Fruit fly (Drosophila melanogaster) whole organism, embryonic: ENCODE data around the gene fred.
A peak's percentile ranks its signal among the peaks of the same experiment; 100 is the strongest.

Experiments
- Adf1 ChIP-seq: fragments of 200-800 bp; sonication (Bioruptor generic); IDR thresholded peaks from 2 replicates; pipeline ENCODE4 v1.3.6; 2022; ENCODE audit warnings: missing biosample characterization, missing genetic modification characterization
- CG10321 ChIP-seq: fragments of 200-800 bp; sonication (Bioruptor generic); IDR thresholded peaks from 2 replicates; pipeline ENCODE4 v1.3.6; 2022; ENCODE audit warnings: missing biosample characterization, missing genetic modification characterization
- CG10543 ChIP-seq: fragments of 200-800 bp; sonication (Bioruptor generic); optimal IDR thresholded peaks from 3 replicates; lab custom pipeline; 2017; ENCODE audit warnings: missing biosample characterization, mild to moderate bottlenecking, missing genetic modification characterization, moderate library complexity
- CG12659 ChIP-seq: fragments of 200-800 bp; sonication (Bioruptor generic); optimal IDR thresholded peaks from 3 replicates; lab custom pipeline; 2017; ENCODE audit warnings: mild to moderate bottlenecking, missing biosample characterization, missing genetic modification reagents, missing genetic modification characterization
- CG15601 ChIP-seq: fragments of 200-800 bp; sonication (Bioruptor generic); optimal IDR thresholded peaks from 3 replicates; lab custom pipeline; 2019; ENCODE audit warnings: missing biosample characterization, mild to moderate bottlenecking, missing genetic modification characterization, moderate library complexity
- CG15696 ChIP-seq: fragments of 200-800 bp; sonication (Bioruptor generic); optimal IDR thresholded peaks from 2 replicates; lab custom pipeline; 2019; ENCODE audit warnings: missing biosample characterization, mild to moderate bottlenecking, missing genetic modification characterization, moderate library complexity
- CG16779 ChIP-seq: fragments of 200-800 bp; sonication (Bioruptor generic); IDR thresholded peaks from 2 replicates; pipeline ENCODE4 v1.3.6; 2022; ENCODE audit warnings: missing biosample characterization, missing genetic modification characterization
- CG17568 ChIP-seq: fragments of 200-800 bp; sonication (Bioruptor generic); optimal IDR thresholded peaks from 2 replicates; lab custom pipeline; 2018; ENCODE audit warnings: missing biosample characterization, mild to moderate bottlenecking, missing genetic modification characterization, moderate library complexity
- CG17612 ChIP-seq: fragments of 200-800 bp; sonication (Bioruptor generic); IDR thresholded peaks from 2 replicates; pipeline ENCODE4 v1.3.6; 2022; ENCODE audit warnings: missing biosample characterization, missing genetic modification characterization
- CG1832 ChIP-seq: fragments of 200-800 bp; sonication (Bioruptor generic); optimal IDR thresholded peaks from 2 replicates; lab custom pipeline; 2017; ENCODE audit warnings: missing biosample characterization, mild to moderate bottlenecking, missing genetic modification characterization, inconsistent platforms
- CG2202 ChIP-seq: fragments of 200-800 bp; sonication (Bioruptor generic); optimal IDR thresholded peaks from 2 replicates; lab custom pipeline; 2018; ENCODE audit warnings: missing biosample characterization, mild to moderate bottlenecking, missing genetic modification characterization
- CG2875 ChIP-seq: fragments of 200-800 bp; sonication (Bioruptor generic); optimal IDR thresholded peaks from 2 replicates; lab custom pipeline; 2017; ENCODE audit warnings: missing biosample characterization, mild to moderate bottlenecking, missing genetic modification characterization, missing genetic modification reagents
- CG32772 ChIP-seq: fragments of 200-800 bp; sonication (Bioruptor generic); IDR thresholded peaks from 2 replicates; pipeline ENCODE4 v1.3.6; 2022; ENCODE audit warnings: missing biosample characterization, missing genetic modification characterization
- CG33213 ChIP-seq: fragments of 200-800 bp; sonication (Bioruptor generic); optimal IDR thresholded peaks from 3 replicates; lab custom pipeline; 2016; ENCODE audit warnings: missing biosample characterization, missing genetic modification characterization
- CG3726 ChIP-seq: fragments of 200-800 bp; sonication (Bioruptor generic); IDR thresholded peaks from 3 replicates; pipeline ENCODE4, ENCODE4 v1.3.6; 2022; ENCODE audit warnings: missing biosample characterization, missing genetic modification characterization
- CG43689 ChIP-seq: fragments of 200-800 bp; sonication (Bioruptor generic); IDR thresholded peaks from 2 replicates; pipeline ENCODE4 v1.3.6; 2022; ENCODE audit warnings: missing biosample characterization, missing genetic modification characterization
- CG5245 ChIP-seq: fragments of 200-800 bp; sonication (Bioruptor generic); optimal IDR thresholded peaks from 3 replicates; lab custom pipeline; 2016; ENCODE audit warnings: missing biosample characterization, missing genetic modification characterization
- CG6254 ChIP-seq: fragments of 200-800 bp; sonication (Bioruptor generic); optimal IDR thresholded peaks from 3 replicates; lab custom pipeline; 2017; ENCODE audit warnings: mild to moderate bottlenecking, missing biosample characterization, missing genetic modification reagents, missing genetic modification characterization
- CG6654 ChIP-seq: fragments of 200-800 bp; sonication (Bioruptor generic); optimal IDR thresholded peaks from 2 replicates; lab custom pipeline; 2017; ENCODE audit warnings: missing biosample characterization, mild to moderate bottlenecking, missing genetic modification characterization
- CG8478 ChIP-seq: fragments of >200 bp; optimal IDR thresholded peaks from 2 replicates; lab custom pipeline; 2018
- CG8765 ChIP-seq: fragments of 200-800 bp; sonication (Bioruptor generic); IDR thresholded peaks from 2 replicates; pipeline ENCODE4 v1.3.6; 2022; ENCODE audit warnings: missing biosample characterization, missing genetic modification characterization
- CG9215 ChIP-seq: fragments of 200-800 bp; sonication (Bioruptor generic); IDR thresholded peaks from 2 replicates; pipeline ENCODE4 v1.3.6; 2022; ENCODE audit warnings: missing biosample characterization, missing genetic modification characterization
- CG9437 ChIP-seq: fragments of 200-800 bp; sonication (Bioruptor generic); optimal IDR thresholded peaks from 2 replicates; lab custom pipeline; 2018; ENCODE audit warnings: missing biosample characterization, mild to moderate bottlenecking, missing genetic modification characterization
- Dll ChIP-seq: fragments of 200-800 bp; sonication (Bioruptor generic); IDR thresholded peaks from 4 replicates; pipeline ENCODE4 v1.3.6; 2022; ENCODE audit warnings: missing biosample characterization, missing genetic modification characterization; ENCODE audit not compliant: partially characterized antibody
- E2f1 ChIP-seq: fragments of 200-800 bp; sonication (Bioruptor generic); IDR thresholded peaks from 2 replicates; pipeline ENCODE4 v1.3.6; 2022; ENCODE audit warnings: missing biosample characterization, missing genetic modification characterization
- Max ChIP-seq: fragments of 200-800 bp; sonication (Bioruptor generic); optimal IDR thresholded peaks from 2 replicates; lab custom pipeline; 2016; ENCODE audit warnings: missing biosample characterization, mild to moderate bottlenecking, missing genetic modification characterization
- Meics ChIP-seq: fragments of 200-800 bp; sonication (Bioruptor generic); optimal IDR thresholded peaks from 2 replicates; lab custom pipeline; 2017; ENCODE audit warnings: missing biosample characterization, mild to moderate bottlenecking, missing genetic modification characterization
- Mes4 ChIP-seq: fragments of 200-800 bp; sonication (Bioruptor generic); optimal IDR thresholded peaks from 2 replicates; lab custom pipeline; 2016; ENCODE audit warnings: missing biosample characterization, missing genetic modification characterization
- Mrtf ChIP-seq: fragments of 200-800 bp; sonication (Bioruptor generic); IDR thresholded peaks from 3 replicates; pipeline ENCODE4 v1.3.6; 2022; ENCODE audit warnings: missing biosample characterization, missing genetic modification characterization
- NC2β ChIP-seq: fragments of 200-800 bp; sonication (Bioruptor generic); optimal IDR thresholded peaks from 2 replicates; lab custom pipeline; 2016; ENCODE audit warnings: missing biosample characterization, missing genetic modification characterization
- Oaz ChIP-seq: fragments of 200-800 bp; sonication (Bioruptor generic); IDR thresholded peaks from 2 replicates; pipeline ENCODE4 v1.3.6; 2022; ENCODE audit warnings: missing biosample characterization, missing genetic modification characterization
- Rx ChIP-seq: fragments of 200-800 bp; sonication (Bioruptor generic); IDR thresholded peaks from 2 replicates; pipeline ENCODE4 v1.3.6; 2022; ENCODE audit warnings: missing biosample characterization, missing genetic modification characterization
- Scr ChIP-seq: fragments of 200-800 bp; sonication (Bioruptor generic); IDR thresholded peaks from 2 replicates; pipeline ENCODE4 v1.3.6; 2022; ENCODE audit warnings: missing biosample characterization, missing genetic modification characterization; ENCODE audit not compliant: partially characterized antibody
- Sry-β ChIP-seq: fragments of 200-800 bp; sonication (Bioruptor generic); optimal IDR thresholded peaks from 2 replicates; lab custom pipeline; 2018; ENCODE audit warnings: missing biosample characterization, mild to moderate bottlenecking, missing genetic modification characterization, moderate library complexity
- Sry-δ ChIP-seq: fragments of 200-800 bp; sonication (Bioruptor generic); optimal IDR thresholded peaks from 2 replicates; lab custom pipeline; 2016; ENCODE audit warnings: missing biosample characterization, missing genetic modification characterization
- bab2 ChIP-seq: fragments of 200-800 bp; sonication (Bioruptor generic); optimal IDR thresholded peaks from 2 replicates; lab custom pipeline; 2016; ENCODE audit warnings: missing biosample characterization, missing genetic modification characterization
- bbx ChIP-seq: fragments of 200-800 bp; sonication (Bioruptor generic); IDR thresholded peaks from 2 replicates; pipeline ENCODE4 v1.3.6; 2022; ENCODE audit warnings: missing biosample characterization, missing genetic modification characterization; ENCODE audit not compliant: partially characterized antibody
- cg ChIP-seq: fragments of 200-800 bp; sonication (Bioruptor generic); optimal IDR thresholded peaks from 3 replicates; lab custom pipeline; 2019; ENCODE audit warnings: missing biosample characterization, mild to moderate bottlenecking, missing genetic modification characterization, moderate library complexity
- grn ChIP-seq: fragments of 200-800 bp; sonication (Bioruptor generic); optimal IDR thresholded peaks from 3 replicates; lab custom pipeline; 2017; ENCODE audit warnings: missing biosample characterization, missing genetic modification characterization
- ind ChIP-seq: fragments of 200-800 bp; sonication (Bioruptor generic); optimal IDR thresholded peaks from 3 replicates; lab custom pipeline; 2016; ENCODE audit warnings: missing biosample characterization, missing genetic modification characterization
- inv ChIP-seq: fragments of 200-800 bp; sonication (Bioruptor generic); IDR thresholded peaks from 2 replicates; pipeline ENCODE4 v1.3.6; 2022; ENCODE audit warnings: missing biosample characterization, missing genetic modification characterization; ENCODE audit not compliant: partially characterized antibody
- kni ChIP-seq: fragments of 200-800 bp; sonication (Bioruptor generic); optimal IDR thresholded peaks from 3 replicates; lab custom pipeline; 2017; ENCODE audit warnings: mild to moderate bottlenecking, missing biosample characterization, missing genetic modification reagents, missing genetic modification characterization
- lilli ChIP-seq: fragments of 200-800 bp; sonication (Bioruptor generic); optimal IDR thresholded peaks from 3 replicates; lab custom pipeline; 2016; ENCODE audit warnings: missing biosample characterization, missing genetic modification characterization
- lmd ChIP-seq: fragments of 200-800 bp; sonication (Bioruptor generic); IDR thresholded peaks from 2 replicates; pipeline ENCODE4 v1.3.6; 2022; ENCODE audit warnings: missing biosample characterization, missing genetic modification characterization
- salm ChIP-seq: fragments of 200-800 bp; sonication (Bioruptor generic); optimal IDR thresholded peaks from 2 replicates; lab custom pipeline; 2018; ENCODE audit warnings: missing biosample characterization, mild to moderate bottlenecking, missing genetic modification characterization
- scrt ChIP-seq: fragments of 200-800 bp; sonication (Bioruptor generic); optimal IDR thresholded peaks from 2 replicates; lab custom pipeline; 2018; ENCODE audit warnings: missing biosample characterization, mild to moderate bottlenecking, missing genetic modification characterization, moderate library complexity
- slbo ChIP-seq: fragments of 200-800 bp; sonication (Bioruptor generic); IDR thresholded peaks from 2 replicates; pipeline ENCODE4 v1.3.6; 2022; ENCODE audit warnings: missing biosample characterization, missing genetic modification characterization
- sna ChIP-seq: fragments of 200-800 bp; sonication (Bioruptor generic); IDR thresholded peaks from 2 replicates; pipeline ENCODE4 v1.3.6; 2022; ENCODE audit warnings: missing biosample characterization, missing genetic modification characterization; ENCODE audit not compliant: partially characterized antibody
- stc ChIP-seq: fragments of 200-800 bp; sonication (Bioruptor generic); IDR thresholded peaks from 2 replicates; pipeline ENCODE4 v1.3.6; 2022; ENCODE audit warnings: missing biosample characterization, missing genetic modification characterization
- tgo ChIP-seq: fragments of 200-800 bp; sonication (Bioruptor generic); IDR thresholded peaks from 3 replicates; pipeline ENCODE4 v1.3.6; 2022; ENCODE audit warnings: missing biosample characterization, missing genetic modification characterization
- usp ChIP-seq: fragments of >200 bp; optimal IDR thresholded peaks from 2 replicates; lab custom pipeline; 2017; ENCODE audit warnings: missing biosample characterization, missing genetic modification characterization

fred gene

DNA sequence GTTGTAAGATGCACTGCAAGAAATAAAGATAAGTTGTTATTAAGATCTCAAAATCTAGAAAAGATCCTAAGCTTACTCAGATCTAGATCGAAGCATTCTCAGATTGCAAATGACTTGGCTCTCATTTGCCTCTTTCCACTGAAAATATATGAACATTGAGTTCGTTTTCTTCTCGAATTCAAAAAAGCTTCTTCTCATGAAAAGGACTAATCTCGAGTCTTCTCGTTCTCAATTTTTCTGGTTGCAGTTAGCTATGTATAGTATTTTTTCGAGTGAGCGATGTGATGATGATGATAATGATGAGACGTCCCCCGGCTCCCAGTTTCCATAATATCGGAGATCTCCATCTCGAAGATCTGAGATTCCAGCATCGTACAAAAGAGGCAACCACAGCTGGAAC is 135.1 kb downstream of the fred start (continued):
- TF ChIP-seq slbo (GFP tag; lab: Robert Waterston, UW), result no peak
- TF ChIP-seq CG8478 (lab: Kevin White, UChicago), result no peak
- no peak for TF ChIP-seq stc
- no peak for TF ChIP-seq CG17568 (GFP tag; lab: Kevin White, UChicago)
- no peak for TF ChIP-seq Adf1 (GFP tag; lab: Robert Waterston, UW)
- TF ChIP-seq CG16779, result no peak
- TF ChIP-seq CG9215 (GFP tag; lab: Robert Waterston, UW), result no peak
- TF ChIP-seq lmd (GFP tag; lab: Robert Waterston, UW), result peak; percentile 39; the same call in 1 of the 2 replicates
- TF ChIP-seq CG6654, result no peak
- no peak for TF ChIP-seq CG1832
- TF ChIP-seq CG2875 (GFP tag; lab: Kevin White, UChicago), result peak; percentile 35
- peak; percentile 5 for TF ChIP-seq Sry-β
- peak; percentile 32 for TF ChIP-seq kni
- no peak for TF ChIP-seq CG3726 (GFP tag; lab: Robert Waterston, UW)
- peak; percentile 3 for TF ChIP-seq CG5245 (GFP tag; lab: Kevin White, UChicago)
- TF ChIP-seq E2f1, result no peak
- peak; percentile 58 for TF ChIP-seq CG15601
- TF ChIP-seq CG2202, result peak; percentile 24
- no peak for TF ChIP-seq Mrtf (GFP tag; lab: Robert Waterston, UW)
- no peak for TF ChIP-seq CG12659 (GFP tag; lab: Kevin White, UChicago)
- TF ChIP-seq salm (tag; lab: Kevin White, UChicago), result no peak
- TF ChIP-seq NC2β, result peak; percentile 7
- TF ChIP-seq CG6254, result peak; percentile 33
- no peak for TF ChIP-seq Max (GFP tag; lab: Kevin White, UChicago)
- TF ChIP-seq CG17612 (GFP tag; lab: Robert Waterston, UW), result no peak
- no peak for TF ChIP-seq cg (GFP tag; lab: Kevin White, UChicago)
- no peak for TF ChIP-seq bbx (GFP tag; lab: Robert Waterston, UW)
- TF ChIP-seq CG8765 (GFP tag; lab: Robert Waterston, UW), result no peak
- no peak for TF ChIP-seq Rx (GFP tag; lab: Robert Waterston, UW)
- no peak for TF ChIP-seq sna (GFP tag; lab: Robert Waterston, UW)
- no peak; the same call in 1 of the 2 replicates for TF ChIP-seq CG32772 (GFP tag; lab: Robert Waterston, UW)
- TF ChIP-seq usp (GFP tag; lab: Kevin White, UChicago), result no peak
- no peak for TF ChIP-seq Sry-δ (GFP tag; lab: Kevin White, UChicago)
- no peak for TF ChIP-seq Mes4
- peak; percentile 1 for TF ChIP-seq lilli
- TF ChIP-seq Dll (GFP tag; lab: Robert Waterston, UW), result no peak
- no peak for TF ChIP-seq inv (GFP tag; lab: Robert Waterston, UW)
- TF ChIP-seq Oaz (GFP tag; lab: Robert Waterston, UW), result no peak
- no peak for TF ChIP-seq CG10543
- peak; percentile 45 for TF ChIP-seq CG15696 (tag; lab: Kevin White, UChicago)
- TF ChIP-seq ind, result peak; percentile 23
- TF ChIP-seq tgo (GFP tag; lab: Robert Waterston, UW), result no peak
- TF ChIP-seq bab2 (GFP tag; lab: Kevin White, UChicago), result peak; percentile 32
- TF ChIP-seq Meics (GFP tag; lab: Kevin White, UChicago), result no peak
- TF ChIP-seq CG10321 (GFP tag; lab: Robert Waterston, UW), result no peak
- peak; percentile 14 for TF ChIP-seq CG33213
- no peak for TF ChIP-seq scrt (GFP tag; lab: Kevin White, UChicago)
- TF ChIP-seq CG9437 (GFP tag; lab: Kevin White, UChicago), result no peak
- TF ChIP-seq grn (GFP tag; lab: Kevin White, UChicago), result peak; percentile 92
- TF ChIP-seq Scr, result no peak
- no peak for TF ChIP-seq CG43689
